Fruit fly (Drosophila melanogaster): ENCODE results near the gene Smr.
A peak's percentile ranks its signal among the peaks of the same experiment; 100 is the strongest.

Smr gene

DNA sequence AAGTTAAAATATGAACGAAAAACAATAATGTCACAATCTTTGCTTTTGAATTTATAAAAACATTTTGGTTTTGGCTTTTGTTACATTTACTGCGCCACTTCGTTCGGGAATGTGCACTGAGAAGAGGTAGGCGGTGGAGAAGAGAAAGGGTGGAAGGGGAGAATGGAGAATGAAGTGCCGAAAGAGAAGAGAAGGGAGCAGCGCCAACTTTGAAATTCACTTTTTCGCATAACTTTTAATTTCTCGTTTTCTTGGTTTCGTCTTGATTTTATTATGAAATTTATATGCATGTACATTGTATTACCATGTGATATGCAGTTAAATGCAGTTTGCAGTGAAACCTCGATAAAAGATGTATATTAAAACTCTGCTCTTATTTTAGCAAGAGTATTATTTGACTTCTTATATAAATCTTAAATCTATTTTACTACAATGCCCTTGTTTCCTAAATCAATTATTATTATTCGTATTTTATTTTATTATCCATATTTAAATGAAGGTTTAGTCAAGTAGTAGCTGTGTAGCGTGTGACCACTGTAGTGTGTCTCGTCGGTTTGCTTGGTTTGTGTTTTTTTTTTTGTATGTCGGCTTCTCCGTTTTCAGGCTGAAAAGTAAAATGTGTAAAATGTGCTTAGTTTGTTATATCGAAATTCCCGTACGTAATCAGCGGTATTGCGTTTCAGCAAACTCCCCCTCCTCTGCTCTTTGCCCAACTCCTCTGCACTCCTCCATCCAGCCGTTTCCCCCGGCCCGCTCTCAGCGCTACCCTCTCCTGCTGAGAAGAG, 79.5 kb downstream of the Smr start (continued):
- TF ChIP-seq Poxn (GFP tag; IDR thresholded peaks at IDR 0.05) (no peak), sug (tag; optimal IDR thresholded peaks at IDR 0.05) (no peak), nmo (GFP tag; optimal IDR thresholded peaks at IDR 0.05) (peak; percentile 21), CG34422 (GFP tag; IDR thresholded peaks at IDR 0.05) (no peak), CG8359 (GFP tag; optimal IDR thresholded peaks at IDR 0.05; ENCODE audit: borderline replicate concordance) (no peak), CG12391 (tag; optimal IDR thresholded peaks at IDR 0.05) (peak; percentile 37), CG7556 (GFP tag; optimal IDR thresholded peaks at IDR 0.05) (peak; percentile 1), ftz-f1 (GFP tag; optimal IDR thresholded peaks at IDR 0.05) (no peak), p53 (GFP tag; optimal IDR thresholded peaks at IDR 0.05) (no peak), pros (GFP tag; optimal IDR thresholded peaks at IDR 0.05) (no peak), Hmr (GFP tag; optimal IDR thresholded peaks at IDR 0.05) (no peak), CG6272 (GFP tag; IDR thresholded peaks at IDR 0.05) (no peak), zen (tag; optimal IDR thresholded peaks at IDR 0.05) (no peak), CG16863 (GFP tag; optimal IDR thresholded peaks at IDR 0.05) (no peak), pum (GFP tag; optimal IDR thresholded peaks at IDR 0.05) (no peak), CG7839 (tag; optimal IDR thresholded peaks at IDR 0.05) (peak; percentile 36), Trl (optimal IDR thresholded peaks at IDR 0.05) (peak in 1 of 2 experiments; percentile 33), Trl (GFP tag; optimal IDR thresholded peaks at IDR 0.05) (no peak), CG33213 (GFP tag; optimal IDR thresholded peaks at IDR 0.05) (no peak), Dll (GFP tag; IDR thresholded peaks at IDR 0.05; ENCODE audit: partially characterized antibody) (no peak), CG14860 (GFP tag; IDR thresholded peaks at IDR 0.05; ENCODE audit: partially characterized antibody) (no peak), lola (GFP tag; optimal IDR thresholded peaks at IDR 0.05) (peak in 1 of 3 experiments; percentile 13), CG3995 (GFP tag; optimal IDR thresholded peaks at IDR 0.05) (no peak), h (optimal IDR thresholded peaks at IDR 0.05) (no peak), CG33557 (GFP tag; optimal IDR thresholded peaks at IDR 0.05) (peak; percentile 15), CG17829 (tag; optimal IDR thresholded peaks at IDR 0.05) (peak; percentile 13), CG7786 (GFP tag; optimal IDR thresholded peaks at IDR 0.05) (no peak), H2.0 (GFP tag; IDR thresholded peaks at IDR 0.05) (no peak), CG9817 (tag; optimal IDR thresholded peaks at IDR 0.05) (no peak), Xrp1 (GFP tag; IDR thresholded peaks at IDR 0.05) (peak; percentile 37; the same call in 1 of the 2 replicates), CG2875 (GFP tag; optimal IDR thresholded peaks at IDR 0.05) (no peak), Aef1 (GFP tag; IDR thresholded peaks at IDR 0.05) (no peak), pita (GFP tag; optimal IDR thresholded peaks at IDR 0.05) (no peak), Sox100B (GFP tag; optimal IDR thresholded peaks at IDR 0.05) (no peak), CG30403 (GFP tag; optimal IDR thresholded peaks at IDR 0.05) (no peak), schlank (tag; optimal IDR thresholded peaks at IDR 0.05) (no peak), zf30C (GFP tag; optimal IDR thresholded peaks at IDR 0.05) (no peak), crp (GFP tag; optimal IDR thresholded peaks at IDR 0.05) (no peak), D (optimal IDR thresholded peaks at IDR 0.05) (no peak), D (GFP tag; optimal IDR thresholded peaks at IDR 0.05) (peak; percentile 2), disco-r (GFP tag; optimal IDR thresholded peaks at IDR 0.05) (no peak), Dref (GFP tag; IDR thresholded peaks at IDR 0.05) (no peak), pan (optimal IDR thresholded peaks at IDR 0.05) (no peak), pan (GFP tag; optimal IDR thresholded peaks at IDR 0.05 in 1 of 2, IDR thresholded peaks at IDR 0.05 in 1 of 2) (no peak), fd64A (GFP tag; optimal IDR thresholded peaks at IDR 0.05) (no peak), Oli (tag; optimal IDR thresholded peaks at IDR 0.05) (peak; percentile 13), CG15601 (tag; optimal IDR thresholded peaks at IDR 0.05) (no peak), gcm2 (GFP tag; optimal IDR thresholded peaks at IDR 0.05) (no peak), Drgx (GFP tag; IDR thresholded peaks at IDR 0.05) (peak; percentile 62), ase (GFP tag; IDR thresholded peaks at IDR 0.05) (no peak)
